Worm (Caenorhabditis elegans) whole organism, early embryonic: ENCODE measurements around the gene T25D3.3.

ENCODE experiments used
- B0310.2 ChIP-seq: sonication (generic microtip); optimal IDR thresholded peaks from 2 replicates; lab custom pipeline; 2016; ENCODE audit warnings: mild to moderate bottlenecking, missing genetic modification characterization, missing compliant biosample characterization
- F13C5.2 ChIP-seq: sonication (generic microtip); optimal IDR thresholded peaks from 2 replicates; lab custom pipeline; 2017; ENCODE audit warnings: mild to moderate bottlenecking, missing genetic modification characterization, inconsistent platforms, missing compliant biosample characterization
- aly-1 ChIP-seq: sonication (generic microtip); optimal IDR thresholded peaks from 2 replicates; lab custom pipeline; 2016; ENCODE audit warnings: missing genetic modification characterization, missing compliant biosample characterization
- ama-1 ChIP-seq: fragments of 150-350 bp; optimal IDR thresholded peaks from 2 replicates; lab custom pipeline; 2014
- ceh-13 ChIP-seq: fragments of 200-800 bp; sonication (Bioruptor generic); optimal IDR thresholded peaks from 2 replicates; lab custom pipeline; 2018; ENCODE audit warnings: mild to moderate bottlenecking, missing genetic modification characterization, missing compliant biosample characterization
- ceh-36 ChIP-seq: sonication (generic microtip); optimal IDR thresholded peaks from 2 replicates; lab custom pipeline; 2016; ENCODE audit warnings: missing genetic modification characterization, inconsistent platforms, missing compliant biosample characterization
- ets-7 ChIP-seq: sonication (generic microtip); optimal IDR thresholded peaks from 2 replicates; lab custom pipeline; 2016; ENCODE audit warnings: missing genotype, missing genetic modification characterization, missing compliant biosample characterization
- hmbx-1 ChIP-seq: sonication (generic microtip); optimal IDR thresholded peaks from 2 replicates; lab custom pipeline; 2016; ENCODE audit warnings: mild to moderate bottlenecking, missing genetic modification characterization, missing compliant biosample characterization
- hmg-4 ChIP-seq: fragments of 200-800 bp; sonication (Bioruptor generic); optimal IDR thresholded peaks from 2 replicates; lab custom pipeline; 2018; ENCODE audit warnings: mild to moderate bottlenecking, missing genetic modification characterization, missing compliant biosample characterization
- hnd-1 ChIP-seq: sonication (generic microtip); optimal IDR thresholded peaks from 2 replicates; lab custom pipeline; 2016; ENCODE audit warnings: missing genetic modification characterization, missing compliant biosample characterization
- pes-1 ChIP-seq: fragments of 200-800 bp; sonication (Bioruptor generic); IDR thresholded peaks from 2 replicates; pipeline ENCODE4 v1.3.6; 2022; ENCODE audit warnings: missing genetic modification reagents, missing genetic modification characterization, missing compliant biosample characterization
- tbx-37 ChIP-seq: fragments of 200-800 bp; sonication (Bioruptor generic); conservative IDR thresholded peaks from 2 replicates; pipeline ENCODE4 v1.3.6; 2022; ENCODE audit warnings: missing genetic modification reagents, missing genetic modification characterization, missing compliant biosample characterization

DNA sequence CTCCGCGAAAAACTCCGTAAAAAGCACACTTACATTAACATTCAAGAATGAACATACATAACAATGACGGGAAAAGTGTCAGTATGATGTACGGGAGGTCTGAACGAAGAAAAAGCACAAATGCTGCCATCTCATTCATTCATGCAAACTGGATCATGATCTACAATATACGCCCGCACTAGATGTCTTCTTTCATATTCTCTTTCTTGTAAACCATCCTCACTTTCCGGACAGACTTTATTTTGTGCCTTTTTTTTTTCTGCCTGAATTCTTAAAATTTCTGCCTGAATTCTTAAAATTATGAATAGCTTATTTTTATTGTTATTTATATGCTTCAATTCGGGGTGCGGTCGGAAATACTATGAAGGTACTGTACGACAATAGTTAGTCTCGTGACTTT, 17.2 kb upstream of the T25D3.3 start, which contains the start of gene K10B4.1:
- TF ChIP-seq ama-1 = no peak
- no peak for TF ChIP-seq B0310.2 (tag; lab: Kevin White, UChicago)
- no peak for TF ChIP-seq hnd-1 (tag; lab: Kevin White, UChicago)
- no peak for TF ChIP-seq F13C5.2 (tag; lab: Kevin White, UChicago)
- TF ChIP-seq ceh-13 = no peak
- TF ChIP-seq aly-1 (tag; lab: Kevin White, UChicago) = no peak
- no peak for TF ChIP-seq hmbx-1 (tag; lab: Kevin White, UChicago)
- TF ChIP-seq pes-1 (GFP tag; lab: Robert Waterston, UW) = no peak
- TF ChIP-seq ceh-36 = no peak
- TF ChIP-seq tbx-37 (GFP tag; lab: Robert Waterston, UW) = no peak
- TF ChIP-seq ets-7 (tag; lab: Kevin White, UChicago) = no peak
- no peak for TF ChIP-seq hmg-4 (GFP tag; lab: Kevin White, UChicago)
